Worm (Caenorhabditis elegans): ENCODE measurements around the gene sax-3.

- no peak for TF ChIP-seq med-1 (GFP tag; optimal IDR thresholded peaks at IDR 0.05; ENCODE audit: insufficient read depth)
- 0 out of 2 replicates have a peak, but pooled peaks have one; percentile 31 for TF ChIP-seq tab-1 (GFP tag; IDR thresholded peaks at IDR 0.05)
- TF ChIP-seq klf-2 (GFP tag; conservative IDR thresholded peaks at IDR 0.05), result no peak
- TF ChIP-seq ref-1 (GFP tag; conservative IDR thresholded peaks at IDR 0.05), result no peak
- 0 out of 2 replicates have a peak, but pooled peaks have one; percentile 63 for TF ChIP-seq ztf-23 (GFP tag; IDR thresholded peaks at IDR 0.05)
- peak; percentile 61 for TF ChIP-seq cog-1 (tag; optimal IDR thresholded peaks at IDR 0.05)
- TF ChIP-seq T22C8.4 (GFP tag; IDR thresholded peaks at IDR 0.05), result no peak
- peak; percentile 56; the same call in 1 of the 2 replicates for TF ChIP-seq flt-1 (GFP tag; IDR thresholded peaks at IDR 0.05)
- peak; percentile 95 for TF ChIP-seq ztf-29 (GFP tag; IDR thresholded peaks at IDR 0.05)
Measured at ce11 chrX:3472226-3472625, 6.5 kb upstream of the sax-3 start.

All from whole organism, midembryonic.